Worm (Caenorhabditis elegans): ENCODE data around the gene bcmo-2.
A peak's percentile ranks its signal among the peaks of the same experiment; 100 is the strongest.

bcmo-2 gene

ce11 chrII:3897758-3898494, 12.7 kb downstream of the bcmo-2 start, which contains the start of gene F53C3.6 (continued):
- peak; percentile 95 for TF ChIP-seq lin-14 (GFP tag; optimal IDR thresholded peaks at IDR 0.05)
- TF ChIP-seq fos-1 (tag; optimal IDR thresholded peaks at IDR 0.05): peak; percentile 51
- peak; percentile 31 to 71 for TF ChIP-seq lin-35 (GFP tag; optimal IDR thresholded peaks at IDR 0.05)
- no peak for TF ChIP-seq sptf-1 (tag; optimal IDR thresholded peaks at IDR 0.05)
- TF ChIP-seq sup-37 (GFP tag; optimal IDR thresholded peaks at IDR 0.05): no peak
- peak; percentile 65 for TF ChIP-seq tbx-2 (tag; optimal IDR thresholded peaks at IDR 0.05)
- no peak for TF ChIP-seq F16B12.6 (tag; optimal IDR thresholded peaks at IDR 0.05)
- no peak for TF ChIP-seq nhr-84 (tag; optimal IDR thresholded peaks at IDR 0.05)
- TF ChIP-seq egl-27 (tag; optimal IDR thresholded peaks at IDR 0.05): peak; percentile 50 to 67
- peak; percentile 41 for TF ChIP-seq blmp-1 (tag; optimal IDR thresholded peaks at IDR 0.05)
- no peak for TF ChIP-seq lin-15B (tag; optimal IDR thresholded peaks at IDR 0.05)
- TF ChIP-seq lin-13 (GFP tag; optimal IDR thresholded peaks at IDR 0.05): peak; percentile 51
- TF ChIP-seq mdl-1 (tag; optimal IDR thresholded peaks at IDR 0.05): peak in 1 of 2 experiments; percentile 55
- TF ChIP-seq hlh-17 (GFP tag; optimal IDR thresholded peaks at IDR 0.05; ENCODE audit: borderline replicate concordance): no peak
- TF ChIP-seq elt-2 (tag; optimal IDR thresholded peaks at IDR 0.05): peak; percentile 4
- peak; percentile 26 for TF ChIP-seq snpc-4 (tag; optimal IDR thresholded peaks at IDR 0.05)
- TF ChIP-seq ets-5 (GFP tag; IDR thresholded peaks at IDR 0.05): no peak
- no peak for TF ChIP-seq ztf-11 (tag; optimal IDR thresholded peaks at IDR 0.05)
- peak; percentile 77 for TF ChIP-seq ceh-8 (GFP tag; optimal IDR thresholded peaks at IDR 0.05)
- TF ChIP-seq rnt-1 (tag; optimal IDR thresholded peaks at IDR 0.05): peak; percentile 37
- TF ChIP-seq nhr-90 (tag; optimal IDR thresholded peaks at IDR 0.05; ENCODE audit: poor library complexity): peak; percentile 21
- TF ChIP-seq ces-1 (GFP tag; optimal IDR thresholded peaks at IDR 0.05): peak; percentile 71
- no peak for TF ChIP-seq Y116A8C.19 (tag; optimal IDR thresholded peaks at IDR 0.05; ENCODE audit: borderline replicate concordance)
- TF ChIP-seq vab-15 (tag; optimal IDR thresholded peaks at IDR 0.05): no peak
- peak; percentile 60 for TF ChIP-seq ztf-4 (tag; optimal IDR thresholded peaks at IDR 0.05)
- TF ChIP-seq hpl-2 (GFP tag; optimal IDR thresholded peaks at IDR 0.05): no peak
- peak in 2 of 3 experiments; percentile 36 to 67 for TF ChIP-seq ceh-82 (tag; optimal IDR thresholded peaks at IDR 0.05)
- TF ChIP-seq grh-1 (GFP tag; IDR thresholded peaks at IDR 0.05): peak; percentile 40
- no peak for TF ChIP-seq unc-130 (tag; optimal IDR thresholded peaks at IDR 0.05)
- peak; percentile 48; the same call in 1 of the 2 replicates for TF ChIP-seq isw-1 (GFP tag; IDR thresholded peaks at IDR 0.05)
- TF ChIP-seq tlp-1 (tag; optimal IDR thresholded peaks at IDR 0.05): no peak
- TF ChIP-seq C16A3.4 (tag; optimal IDR thresholded peaks at IDR 0.05): peak; percentile 26
- no peak for TF ChIP-seq C34B4.2 (tag; optimal IDR thresholded peaks at IDR 0.05)
- peak; percentile 69 for TF ChIP-seq swsn-7 (tag; optimal IDR thresholded peaks at IDR 0.05)
- no peak for TF ChIP-seq mab-9 (GFP tag; IDR thresholded peaks at IDR 0.05)
- no peak for TF ChIP-seq nhr-237 (tag; optimal IDR thresholded peaks at IDR 0.05)
- TF ChIP-seq dpl-1 (GFP tag; optimal IDR thresholded peaks at IDR 0.05): peak in 2 of 3 experiments; percentile 30 to 38
- peak; percentile 42 for TF ChIP-seq zip-4 (GFP tag; optimal IDR thresholded peaks at IDR 0.05)
- no peak for TF ChIP-seq efl-3 (GFP tag; optimal IDR thresholded peaks at IDR 0.05)
- TF ChIP-seq pax-3 (tag; optimal IDR thresholded peaks at IDR 0.05): peak; percentile 11
- peak; percentile 64 for TF ChIP-seq nhr-20 (tag; optimal IDR thresholded peaks at IDR 0.05)
- TF ChIP-seq C04F5.9 (tag; optimal IDR thresholded peaks at IDR 0.05): no peak
- TF ChIP-seq nhr-11 (tag; optimal IDR thresholded peaks at IDR 0.05): peak; percentile 24
- peak; percentile 98 for TF ChIP-seq mef-2 (tag; optimal IDR thresholded peaks at IDR 0.05)
- no peak for TF ChIP-seq zag-1 (tag; optimal IDR thresholded peaks at IDR 0.05)
- peak; percentile 64 for TF ChIP-seq xbp-1 (tag; optimal IDR thresholded peaks at IDR 0.05)
- TF ChIP-seq nhr-71 (tag; optimal IDR thresholded peaks at IDR 0.05): peak; percentile 91
- no peak for TF ChIP-seq fkh-10 (GFP tag; optimal IDR thresholded peaks at IDR 0.05)
- TF ChIP-seq ceh-90 (tag; optimal IDR thresholded peaks at IDR 0.05): no peak
- TF ChIP-seq lsy-2 (tag; optimal IDR thresholded peaks at IDR 0.05): peak; percentile 77
- TF ChIP-seq nhr-12 (tag; optimal IDR thresholded peaks at IDR 0.05): no peak
